Worm (Caenorhabditis elegans) whole organism, late embryonic: ENCODE data around the gene T01H3.3.

Source experiments
- C08G9.2 ChIP-seq: sonication (generic microtip); optimal IDR thresholded peaks from 2 replicates; lab custom pipeline; 2016; ENCODE audit warnings: mild to moderate bottlenecking, missing genetic modification characterization, moderate library complexity, missing compliant biosample characterization
- C38D4.7 ChIP-seq: fragments of 200-800 bp; sonication (Bioruptor generic); optimal IDR thresholded peaks from 2 replicates; lab custom pipeline; 2018; ENCODE audit warnings: mild to moderate bottlenecking, missing genetic modification characterization, moderate library complexity, missing compliant biosample characterization
- F13H6.1 ChIP-seq: sonication (generic microtip); optimal IDR thresholded peaks from 2 replicates; lab custom pipeline; 2016; ENCODE audit warnings: missing genetic modification characterization, missing compliant biosample characterization
- ceh-14 ChIP-seq: sonication (generic microtip); optimal IDR thresholded peaks from 2 replicates; lab custom pipeline; 2016; ENCODE audit warnings: missing genotype, missing genetic modification characterization, missing compliant biosample characterization
- ceh-18 ChIP-seq: sonication (generic microtip); optimal IDR thresholded peaks from 2 replicates; lab custom pipeline; 2016; ENCODE audit warnings: missing genetic modification characterization, missing compliant biosample characterization
- ceh-2 ChIP-seq: sonication (generic microtip); optimal IDR thresholded peaks from 2 replicates; lab custom pipeline; 2016; ENCODE audit warnings: missing genotype, missing genetic modification characterization, missing compliant biosample characterization
- ceh-30 ChIP-seq: fragments of 150-350 bp; optimal IDR thresholded peaks from 2 replicates; lab custom pipeline; 2014; ENCODE audit warnings: missing biosample characterization, missing genetic modification characterization
- ceh-31 ChIP-seq: sonication (generic microtip); optimal IDR thresholded peaks from 2 replicates; lab custom pipeline; 2016; ENCODE audit warnings: missing genetic modification characterization, missing compliant biosample characterization
- dve-1 ChIP-seq: sonication (generic microtip); optimal IDR thresholded peaks from 2 replicates; lab custom pipeline; 2017; ENCODE audit warnings: antibody characterized with exemption, mild to moderate bottlenecking, missing genetic modification characterization, missing compliant biosample characterization
- elt-4 ChIP-seq: sonication (generic microtip); optimal IDR thresholded peaks from 2 replicates; lab custom pipeline; 2016; ENCODE audit warnings: missing genetic modification characterization, missing compliant biosample characterization
- eyg-1 ChIP-seq: sonication (generic microtip); optimal IDR thresholded peaks from 2 replicates; lab custom pipeline; 2016; ENCODE audit warnings: missing genotype, missing genetic modification characterization, missing compliant biosample characterization
- fkh-10 ChIP-seq: fragments of 150-350 bp; optimal IDR thresholded peaks from 2 replicates; lab custom pipeline; 2014; ENCODE audit warnings: missing biosample characterization, missing genetic modification reagents, missing genetic modification characterization
- gmeb-2 ChIP-seq: sonication (generic microtip); optimal IDR thresholded peaks from 2 replicates; lab custom pipeline; 2016; ENCODE audit warnings: missing genetic modification characterization, inconsistent platforms, missing compliant biosample characterization
- hlh-13 ChIP-seq: fragments of 200-800 bp; sonication (Bioruptor generic); optimal IDR thresholded peaks from 2 replicates; lab custom pipeline; 2018; ENCODE audit warnings: mild to moderate bottlenecking, missing genetic modification characterization, missing compliant biosample characterization
- hlh-6 ChIP-seq: sonication (generic microtip); optimal IDR thresholded peaks from 2 replicates; lab custom pipeline; 2016; ENCODE audit warnings: missing genotype, missing genetic modification characterization, missing compliant biosample characterization
- lin-11 ChIP-seq: fragments of 200-800 bp; sonication (Bioruptor generic); optimal IDR thresholded peaks from 2 replicates; lab custom pipeline; 2018; ENCODE audit warnings: mild to moderate bottlenecking, missing genetic modification characterization, missing compliant biosample characterization
- mec-3 ChIP-seq: sonication (generic microtip); optimal IDR thresholded peaks from 2 replicates; lab custom pipeline; 2016; ENCODE audit warnings: borderline replicate concordance, missing genetic modification characterization, missing compliant biosample characterization
- nfya-1 ChIP-seq: sonication (generic microtip); optimal IDR thresholded peaks from 2 replicates; lab custom pipeline; 2017; ENCODE audit warnings: missing genetic modification characterization, mild to moderate bottlenecking, missing compliant biosample characterization, antibody characterized with exemption, moderate library complexity
- nhr-11 ChIP-seq: fragments of 150-350 bp; optimal IDR thresholded peaks from 2 replicates; lab custom pipeline; 2014; ENCODE audit warnings: missing biosample characterization, missing genetic modification characterization
- pat-9 ChIP-seq: fragments of 200-800 bp; sonication (Bioruptor generic); optimal IDR thresholded peaks from 2 replicates; lab custom pipeline; 2018; ENCODE audit warnings: mild to moderate bottlenecking, missing genetic modification characterization, moderate library complexity, missing compliant biosample characterization
- pax-1 ChIP-seq: fragments of 150-350 bp; optimal IDR thresholded peaks from 2 replicates; lab custom pipeline; 2014; ENCODE audit warnings: missing biosample characterization, missing genetic modification characterization
- pha-4 ChIP-seq: fragments of 150-350 bp; optimal IDR thresholded peaks from 2 replicates; lab custom pipeline; 2018; ENCODE audit warnings: missing biosample characterization, missing genetic modification reagents, missing genetic modification characterization
- pqm-1 ChIP-seq: sonication (generic microtip); optimal IDR thresholded peaks from 2 replicates; lab custom pipeline; 2016; ENCODE audit warnings: missing genetic modification characterization, missing compliant biosample characterization
- sox-2 ChIP-seq: fragments of 200-800 bp; sonication (Bioruptor generic); IDR thresholded peaks from 2 replicates; pipeline ENCODE4 v1.3.6; 2022; ENCODE audit warnings: missing genetic modification reagents, missing genetic modification characterization, missing compliant biosample characterization
- syd-9 ChIP-seq: sonication (generic microtip); optimal IDR thresholded peaks from 2 replicates; lab custom pipeline; 2016; ENCODE audit warnings: mild to moderate bottlenecking, missing genetic modification characterization, moderate library complexity, missing compliant biosample characterization
- tbx-7 ChIP-seq: sonication (generic microtip); optimal IDR thresholded peaks from 2 replicates; lab custom pipeline; 2016; ENCODE audit warnings: missing genotype, missing genetic modification characterization, missing compliant biosample characterization
- ttx-3 ChIP-seq: sonication (generic microtip); optimal IDR thresholded peaks from 2 replicates; lab custom pipeline; 2016; ENCODE audit warnings: missing genetic modification reagents, missing genetic modification characterization, missing compliant biosample characterization
- unc-3 ChIP-seq, 2 experiments: fragments of 200-800 bp in 1 of 2; sonication (Bioruptor generic) in 1 of 2; sonication (generic microtip) in 1 of 2; conservative IDR thresholded peaks in 1 of 2; optimal IDR thresholded peaks in 1 of 2; 2 replicates each; pipeline versions ENCODE4 v1.3.6 to Lab custom; 2016 to 2022; ENCODE audit warnings: missing compliant biosample characterization in 2 of 2, missing genetic modification characterization in 2 of 2, missing genetic modification reagents in 1 of 2
- unc-42 ChIP-seq: sonication (generic microtip); optimal IDR thresholded peaks from 2 replicates; lab custom pipeline; 2016; ENCODE audit warnings: missing genotype, missing genetic modification characterization, missing compliant biosample characterization
- unc-55 ChIP-seq: sonication (generic microtip); optimal IDR thresholded peaks from 2 replicates; lab custom pipeline; 2017; ENCODE audit warnings: missing biosample characterization, missing genetic modification reagents, missing genetic modification characterization
- zip-5 ChIP-seq: sonication (generic microtip); optimal IDR thresholded peaks from 2 replicates; lab custom pipeline; 2016; ENCODE audit warnings: missing genetic modification characterization, missing compliant biosample characterization

T01H3.3 gene

DNA sequence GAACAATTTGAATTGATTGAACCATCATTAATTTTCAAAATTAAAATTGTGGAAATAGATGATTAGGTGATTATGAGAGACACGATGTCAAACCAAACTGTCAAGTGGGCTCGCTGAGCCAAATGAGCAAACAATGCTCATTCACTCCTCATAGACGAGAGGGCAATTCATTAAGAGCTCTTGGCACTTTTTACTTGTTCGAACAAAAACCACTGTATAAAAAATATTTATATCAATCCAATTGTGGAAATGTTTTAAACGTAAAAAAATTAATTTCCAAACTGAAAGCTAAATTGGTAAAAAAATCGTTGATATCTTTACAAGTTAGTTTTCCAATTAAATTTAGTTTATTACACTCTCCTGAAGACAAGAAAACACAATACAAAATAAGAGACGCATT lies 24.0 kb downstream of the T01H3.3 start, which contains the start of gene acr-7:
acr-7 (minus strand) TSS at position 101 of the 400 bp plus-strand sequence.
- TF ChIP-seq unc-42 (tag; lab: Kevin White, UChicago) = no peak
- TF ChIP-seq ceh-2 = no peak
- no peak for TF ChIP-seq syd-9 (tag; lab: Kevin White, UChicago)
- TF ChIP-seq ttx-3 = no peak
- no peak for TF ChIP-seq F13H6.1
- no peak for TF ChIP-seq C38D4.7 (GFP tag; lab: Kevin White, UChicago)
- no peak for TF ChIP-seq dve-1 (tag; lab: Kevin White, UChicago)
- no peak for TF ChIP-seq fkh-10
- no peak for TF ChIP-seq pat-9 (tag; lab: Kevin White, UChicago)
- no peak for TF ChIP-seq sox-2 (GFP tag; lab: Robert Waterston, UW)
- TF ChIP-seq ceh-14 (tag; lab: Kevin White, UChicago) = no peak
- TF ChIP-seq ceh-18 (tag; lab: Kevin White, UChicago) = no peak

DNA sequence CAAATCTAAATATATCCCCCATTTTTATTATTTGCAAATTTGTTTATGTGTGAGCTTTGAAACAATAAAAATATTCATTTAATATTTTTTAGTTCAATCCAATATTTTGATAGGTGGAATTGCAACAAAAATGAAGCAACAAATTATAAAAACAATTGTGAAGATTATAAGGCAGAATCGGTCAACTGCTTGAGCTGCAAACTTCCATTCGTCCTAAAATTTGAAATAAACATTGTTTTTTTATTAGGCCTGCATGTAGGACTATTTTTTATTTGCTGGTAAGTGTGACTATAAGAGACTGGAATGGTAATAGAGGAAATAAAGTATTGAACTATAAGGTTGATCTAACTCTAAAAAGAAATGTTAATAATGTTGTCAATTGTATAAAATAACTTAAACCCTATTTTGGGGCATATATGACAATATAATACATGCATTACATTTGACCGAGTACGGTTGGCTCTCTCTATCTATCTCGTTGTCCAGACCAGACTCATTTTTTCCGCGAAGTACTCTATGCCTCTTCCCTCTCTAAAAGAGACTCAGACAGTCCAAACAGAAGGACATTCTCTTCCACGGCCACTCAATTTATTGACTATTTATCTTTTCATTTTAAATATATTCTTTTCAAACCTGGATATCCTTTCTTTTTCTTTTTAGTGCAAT lies 28.0 kb downstream of the T01H3.3 start, which contains the start of gene T09A5.4:
T09A5.4 (plus strand) TSS at position 616 of the 666 bp plus-strand sequence.
- TF ChIP-seq mec-3 (tag; lab: Kevin White, UChicago) = no peak
- TF ChIP-seq eyg-1 = no peak
- TF ChIP-seq ceh-30 (tag; lab: Kevin White, UChicago) = no peak
- no peak for TF ChIP-seq pax-1 (tag; lab: Kevin White, UChicago)
- TF ChIP-seq hlh-6 (tag; lab: Kevin White, UChicago) = no peak
- no peak for TF ChIP-seq tbx-7
- TF ChIP-seq elt-4 (tag; lab: Kevin White, UChicago) = no peak
- TF ChIP-seq pha-4 = no peak
- TF ChIP-seq ceh-2 = no peak
- TF ChIP-seq ceh-31 = no peak
- TF ChIP-seq gmeb-2 (tag; lab: Kevin White, UChicago) = no peak
- TF ChIP-seq nfya-1 (tag; lab: Kevin White, UChicago) = no peak
- no peak for TF ChIP-seq pqm-1 (tag; lab: Kevin White, UChicago)
- TF ChIP-seq nhr-11 = no peak
- no peak for TF ChIP-seq unc-3 (GFP tag; conservative IDR thresholded peaks at IDR 0.05; lab: Robert Waterston, UW)
- no peak for TF ChIP-seq unc-3 (tag; optimal IDR thresholded peaks at IDR 0.05; lab: Kevin White, UChicago)
- no peak for TF ChIP-seq pat-9 (tag; lab: Kevin White, UChicago)
- no peak for TF ChIP-seq hlh-13 (GFP tag; lab: Kevin White, UChicago)

DNA sequence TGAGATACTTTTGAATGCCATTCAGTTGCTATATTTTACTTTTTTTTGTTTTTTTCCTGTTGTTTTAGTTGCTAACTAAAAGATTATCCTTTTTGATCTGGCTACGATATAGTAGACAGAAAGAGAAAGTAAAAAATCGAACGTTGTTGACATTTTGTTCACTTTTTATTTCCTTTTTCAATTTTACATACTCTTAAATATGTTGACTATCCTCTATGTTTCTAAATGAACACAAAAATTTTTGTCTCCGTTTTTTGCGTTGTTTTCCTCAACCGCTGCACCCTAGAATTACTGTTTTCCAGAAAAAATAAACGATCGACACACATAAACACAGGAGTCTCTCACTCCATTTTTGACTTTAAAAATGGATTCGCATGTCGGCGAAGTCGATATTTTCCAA lies 31.6 kb downstream of the T01H3.3 start, which contains the start of gene klp-3:
klp-3 (plus strand) TSS at position 301 of the 400 bp plus-strand sequence.
- no peak for TF ChIP-seq syd-9 (tag; lab: Kevin White, UChicago)
- no peak for TF ChIP-seq pqm-1 (tag; lab: Kevin White, UChicago)
- TF ChIP-seq lin-11 (tag; lab: Kevin White, UChicago) = no peak
- no peak for TF ChIP-seq ceh-30 (tag; lab: Kevin White, UChicago)
- no peak for TF ChIP-seq zip-5 (tag; lab: Kevin White, UChicago)
- TF ChIP-seq C08G9.2 (tag; lab: Kevin White, UChicago) = no peak
- TF ChIP-seq hlh-6 (tag; lab: Kevin White, UChicago) = no peak
- no peak for TF ChIP-seq C38D4.7 (GFP tag; lab: Kevin White, UChicago)
- TF ChIP-seq, all 69 proteins: peak for 0

DNA sequence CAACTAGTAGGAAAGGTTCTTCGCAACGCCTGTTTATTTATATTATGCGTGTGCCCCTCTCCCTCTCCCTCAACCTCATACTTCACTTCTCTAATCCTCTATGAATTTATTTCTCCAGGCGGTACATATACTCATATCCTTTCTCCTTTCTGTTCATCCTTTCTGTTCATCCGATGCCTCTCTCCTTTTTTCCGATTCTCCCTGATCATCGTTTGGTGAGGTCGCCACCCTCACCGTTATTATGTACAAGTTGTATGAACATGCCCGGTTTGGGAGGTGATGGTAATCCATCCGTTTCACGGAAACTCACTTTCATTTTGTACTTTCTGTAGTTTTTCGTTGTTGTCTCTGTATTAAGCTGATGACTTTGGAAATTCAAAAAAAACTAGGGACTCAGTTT lies 34.0 kb downstream of the T01H3.3 start:
- TF ChIP-seq elt-4 (tag; lab: Kevin White, UChicago) (no peak), nfya-1 (tag; lab: Kevin White, UChicago) (peak; percentile 45), ceh-31 (peak; percentile 16), unc-55 (GFP tag; lab: Kevin White, UChicago) (peak; percentile 42)

DNA sequence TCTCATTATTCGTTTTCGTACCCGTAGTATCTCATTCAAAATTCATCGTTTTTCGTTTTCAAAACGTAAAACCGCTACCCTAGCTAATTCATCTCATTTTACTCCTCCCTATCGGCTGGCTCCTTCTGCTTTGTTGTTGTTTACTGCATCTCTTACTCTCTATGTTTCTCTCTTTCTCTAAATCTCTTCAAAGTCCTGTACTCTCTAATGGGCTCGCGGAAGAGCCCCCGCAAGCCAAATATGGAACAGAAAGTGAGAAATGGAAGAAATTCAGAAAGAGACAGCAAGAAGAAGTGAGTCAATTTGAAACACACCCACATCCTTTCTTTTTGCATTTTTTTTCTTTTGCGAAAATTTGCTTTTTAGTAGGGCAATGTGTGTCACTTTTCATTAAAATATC lies 35.0 kb downstream of the T01H3.3 start:
- no peak for TF ChIP-seq pat-9 (tag; lab: Kevin White, UChicago)
- TF ChIP-seq nfya-1 (tag; lab: Kevin White, UChicago) = peak; percentile 12
